Worm (Caenorhabditis elegans): ENCODE measurements around the gene F28B12.6.

Gene F28B12.6

DNA sequence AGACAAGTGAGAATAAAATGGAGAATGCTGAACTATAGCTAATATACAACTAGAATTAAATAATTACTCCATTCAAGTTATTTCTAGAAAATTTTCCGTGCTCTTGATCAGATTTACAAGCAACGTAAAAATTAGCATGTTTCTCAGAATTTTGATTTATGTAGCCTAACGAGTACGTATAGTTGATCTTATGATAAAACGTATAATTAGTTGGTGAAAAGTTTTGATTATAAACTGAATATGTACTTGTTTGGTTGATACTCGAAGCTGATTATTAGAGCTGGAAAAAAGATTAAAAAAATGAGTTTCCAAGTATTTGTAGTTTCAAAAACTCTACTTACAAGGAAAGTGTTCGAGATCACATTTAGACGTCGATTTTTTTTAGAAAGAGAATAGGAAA, 44.2 kb upstream of the F28B12.6 start:
- TF ChIP-seq dmd-8 (GFP tag; IDR thresholded peaks at IDR 0.05) = no peak
- TF ChIP-seq ces-1 (GFP tag; optimal IDR thresholded peaks at IDR 0.05) = no peak
- no peak for TF ChIP-seq unc-39 (tag; optimal IDR thresholded peaks at IDR 0.05)
- TF ChIP-seq hlh-11 (tag; optimal IDR thresholded peaks at IDR 0.05) = no peak
- TF ChIP-seq Y5F2A.4 (GFP tag; optimal IDR thresholded peaks at IDR 0.05) = no peak
- peak; percentile 74 for TF ChIP-seq aha-1 (tag)
- no peak for TF ChIP-seq nhr-77 (tag; optimal IDR thresholded peaks at IDR 0.05)
- TF ChIP-seq ceh-82 (tag; optimal IDR thresholded peaks at IDR 0.05) = no peak
- TF ChIP-seq egl-27 (tag; optimal IDR thresholded peaks at IDR 0.05) = no peak
- TF ChIP-seq dmd-6 (GFP tag; IDR thresholded peaks at IDR 0.05) = no peak
- no peak for TF ChIP-seq mxl-3 (GFP tag; optimal IDR thresholded peaks at IDR 0.05)
- TF ChIP-seq mep-1 (tag; optimal IDR thresholded peaks at IDR 0.05) = no peak
- TF ChIP-seq sdz-12 (GFP tag; optimal IDR thresholded peaks at IDR 0.05) = no peak
- TF ChIP-seq nhr-11 (tag; optimal IDR thresholded peaks at IDR 0.05) = peak; percentile 66
- no peak for TF ChIP-seq skn-1 (tag; optimal IDR thresholded peaks at IDR 0.05)

DNA sequence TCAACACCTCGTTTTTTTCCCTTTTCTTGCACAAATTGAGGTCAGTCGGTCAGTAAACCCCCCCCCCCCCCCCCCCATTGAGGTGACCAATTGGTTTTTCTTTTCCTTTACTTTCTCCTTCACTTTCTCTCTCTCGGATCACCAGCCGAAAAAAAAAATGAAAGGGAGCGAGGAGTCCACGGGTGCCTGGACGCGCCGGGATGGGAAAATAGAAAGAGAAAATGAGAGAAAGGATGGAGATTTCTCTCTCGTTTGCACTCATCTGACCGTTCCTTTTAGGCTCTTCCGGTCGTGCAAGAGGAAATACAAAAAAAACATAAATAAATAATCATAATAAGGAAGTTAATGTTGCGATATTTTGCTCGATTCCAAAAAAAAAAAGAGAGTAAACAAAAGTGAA, 41.6 kb upstream of the F28B12.6 start:
- TF ChIP-seq ztf-7 (tag; optimal IDR thresholded peaks at IDR 0.05) (no peak), ama-1 (optimal IDR thresholded peaks at IDR 0.05) (no peak), set-16 (GFP tag; IDR thresholded peaks at IDR 0.05) (peak; percentile 37; the same call in 1 of the 2 replicates), mep-1 (tag; optimal IDR thresholded peaks at IDR 0.05) (no peak), D1046.2 (GFP tag; IDR thresholded peaks at IDR 0.05) (no peak), ZK546.5 (tag; optimal IDR thresholded peaks at IDR 0.05) (no peak), F26F4.8 (GFP tag; conservative IDR thresholded peaks at IDR 0.05) (no peak), madf-9 (GFP tag; conservative IDR thresholded peaks at IDR 0.05) (no peak), dve-1 (tag; optimal IDR thresholded peaks at IDR 0.05; ENCODE audit: insufficient read depth) (peak; percentile 15), lim-7 (GFP tag; IDR thresholded peaks at IDR 0.05) (no peak), pha-4 (GFP tag; IDR thresholded peaks at IDR 0.05) (no peak), pha-4 (tag; optimal IDR thresholded peaks at IDR 0.05) (peak; percentile 32), ctbp-1 (GFP tag; IDR thresholded peaks at IDR 0.05) (no peak), gei-8 (GFP tag; optimal IDR thresholded peaks at IDR 0.05) (no peak), tra-1 (GFP tag; IDR thresholded peaks at IDR 0.05) (no peak), nhr-28 (tag; optimal IDR thresholded peaks at IDR 0.05) (peak; percentile 28), mdt-29 (GFP tag; IDR thresholded peaks at IDR 0.05) (no peak), hif-1 (tag; optimal IDR thresholded peaks at IDR 0.05) (no peak), hlh-30 (tag; optimal IDR thresholded peaks at IDR 0.05; ENCODE audit: insufficient read depth) (peak; percentile 3), unc-62 (GFP tag; optimal IDR thresholded peaks at IDR 0.05 in 1 of 2) (peak in 1 of 2 experiments; percentile 3), unc-62 (tag; optimal IDR thresholded peaks at IDR 0.05) (no peak), mes-2 (tag; optimal IDR thresholded peaks at IDR 0.05; ENCODE audit: poor library complexity, severe bottlenecking) (no peak), hlh-11 (tag; optimal IDR thresholded peaks at IDR 0.05) (peak; percentile 67), mxl-2 (GFP tag; conservative IDR thresholded peaks at IDR 0.05) (no peak), spr-1 (tag; optimal IDR thresholded peaks at IDR 0.05) (no peak), hmg-1.1 (GFP tag; IDR thresholded peaks at IDR 0.05) (no peak), aha-1 (tag) (peak; percentile 64)

DNA sequence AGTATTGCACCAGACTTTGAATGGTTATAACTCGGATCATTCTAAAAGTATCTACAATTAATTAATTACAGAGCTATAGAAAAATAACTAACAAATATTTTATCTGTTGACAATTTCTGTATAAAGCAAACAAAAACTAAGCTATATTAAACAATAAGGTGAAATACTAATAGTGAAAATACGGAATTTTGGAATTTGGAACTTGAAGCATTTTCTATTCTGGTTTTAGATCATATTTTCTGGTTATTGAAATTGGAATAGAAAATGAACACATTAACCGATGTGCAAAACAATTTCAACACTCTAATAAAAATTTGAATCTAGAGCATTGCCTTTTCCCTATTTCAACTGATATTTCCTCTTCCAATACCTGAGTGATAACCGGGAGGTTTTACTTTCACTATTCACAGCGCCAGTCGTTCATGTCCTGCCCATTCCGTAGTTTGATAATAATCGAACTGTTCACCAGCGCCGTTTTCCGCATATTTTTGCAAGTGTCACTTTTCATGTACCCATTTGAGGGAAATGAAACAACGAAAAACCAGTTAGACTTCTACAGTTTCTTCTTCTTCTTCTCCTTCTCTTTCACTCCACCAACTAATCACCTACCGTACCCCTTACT, 40.7 kb upstream of the F28B12.6 start:
- TF ChIP-seq aha-1 (tag) (peak; percentile 97), pqm-1 (tag; optimal IDR thresholded peaks at IDR 0.05) (peak; percentile 30), ceh-62 (tag; optimal IDR thresholded peaks at IDR 0.05) (no peak), daf-16 (GFP tag; optimal IDR thresholded peaks at IDR 0.05) (no peak), daf-16 (tag; optimal IDR thresholded peaks at IDR 0.05) (peak; percentile 29), hlh-11 (tag; optimal IDR thresholded peaks at IDR 0.05) (peak; percentile 25), nhr-28 (tag; optimal IDR thresholded peaks at IDR 0.05) (peak; percentile 67), tag-97 (GFP tag; IDR thresholded peaks at IDR 0.05) (no peak)
